Fruit fly (Drosophila melanogaster) Kc167 (cell line): ENCODE measurements around the gene CG2983.

Experiments used
- Myc ChIP-seq: fragments of >200 bp; optimal IDR thresholded peaks from 2 replicates; lab custom pipeline; 2017; ENCODE audit warnings: missing external identifiers
- Sin3A ChIP-seq: fragments of >200 bp; optimal IDR thresholded peaks from 2 replicates; lab custom pipeline; 2018; ENCODE audit warnings: missing external identifiers
- h ChIP-seq: fragments of >200 bp; optimal IDR thresholded peaks from 3 replicates; lab custom pipeline; 2018; ENCODE audit warnings: missing external identifiers
- insv ChIP-seq: fragments of >200 bp; optimal IDR thresholded peaks from 3 replicates; lab custom pipeline; 2018; ENCODE audit warnings: missing external identifiers
- psq ChIP-seq: fragments of >200 bp; optimal IDR thresholded peaks from 2 replicates; lab custom pipeline; 2017; ENCODE audit warnings: missing external identifiers
- ttk ChIP-seq: sonication (Bioruptor generic); optimal IDR thresholded peaks from 2 replicates; lab custom pipeline; 2017; ENCODE audit warnings: missing external identifiers

Gene CG2983

DNA sequence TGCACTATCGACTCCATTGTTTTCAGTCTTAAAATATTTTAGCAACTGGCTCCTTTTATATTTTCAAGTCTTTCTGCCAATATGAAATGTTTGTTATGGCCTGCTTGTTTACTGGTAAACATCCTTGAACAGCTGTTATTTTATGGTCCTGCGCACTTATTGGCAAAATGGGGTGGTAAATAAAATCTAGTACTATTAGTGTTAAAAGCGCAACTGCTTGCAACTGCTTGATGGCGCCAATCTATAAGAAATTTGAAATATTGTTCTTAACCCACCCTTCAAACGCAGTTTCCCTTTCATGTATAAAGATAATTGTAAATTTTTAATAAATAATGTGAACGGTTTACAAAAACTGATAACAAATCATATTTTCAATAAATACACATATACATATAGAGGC is 31.8 kb upstream of the CG2983 start, which contains the start of gene G6P:
G6P (minus strand) TSS at position 88 of the 400 bp plus-strand sequence.
- TF ChIP-seq psq = no peak
- TF ChIP-seq Myc (lab: Kevin White, UChicago) = no peak
- TF ChIP-seq h (lab: Kevin White, UChicago) = no peak
- no peak for TF ChIP-seq ttk
- TF ChIP-seq Sin3A = no peak
- TF ChIP-seq insv (lab: Kevin White, UChicago) = no peak

DNA sequence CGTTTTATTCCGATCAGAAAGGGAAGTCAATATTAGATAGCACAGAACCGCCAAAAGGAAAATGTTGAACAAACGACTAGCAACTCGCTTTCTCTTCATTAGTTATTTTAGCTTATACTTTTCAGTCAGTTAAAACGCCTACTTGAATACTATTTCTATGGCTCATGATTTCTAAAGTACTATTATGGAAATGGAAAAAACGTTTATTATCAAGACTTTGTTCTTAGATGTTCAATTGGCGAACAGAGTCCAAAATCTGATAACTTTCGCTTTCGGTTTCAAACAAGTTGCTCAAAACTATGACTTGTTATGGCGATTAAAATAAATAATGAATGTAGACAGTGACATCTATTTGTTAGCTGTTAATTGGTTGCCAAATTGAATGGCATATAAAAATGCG is 22.0 kb upstream of the CG2983 start, which contains the start of gene CG3123:
CG3123 (minus strand) TSS at position 101 of the 400 bp plus-strand sequence.
- TF ChIP-seq ttk (no peak), psq (no peak), Myc (lab: Kevin White, UChicago) (no peak), Sin3A (no peak), h (lab: Kevin White, UChicago) (no peak), insv (lab: Kevin White, UChicago) (no peak)

DNA sequence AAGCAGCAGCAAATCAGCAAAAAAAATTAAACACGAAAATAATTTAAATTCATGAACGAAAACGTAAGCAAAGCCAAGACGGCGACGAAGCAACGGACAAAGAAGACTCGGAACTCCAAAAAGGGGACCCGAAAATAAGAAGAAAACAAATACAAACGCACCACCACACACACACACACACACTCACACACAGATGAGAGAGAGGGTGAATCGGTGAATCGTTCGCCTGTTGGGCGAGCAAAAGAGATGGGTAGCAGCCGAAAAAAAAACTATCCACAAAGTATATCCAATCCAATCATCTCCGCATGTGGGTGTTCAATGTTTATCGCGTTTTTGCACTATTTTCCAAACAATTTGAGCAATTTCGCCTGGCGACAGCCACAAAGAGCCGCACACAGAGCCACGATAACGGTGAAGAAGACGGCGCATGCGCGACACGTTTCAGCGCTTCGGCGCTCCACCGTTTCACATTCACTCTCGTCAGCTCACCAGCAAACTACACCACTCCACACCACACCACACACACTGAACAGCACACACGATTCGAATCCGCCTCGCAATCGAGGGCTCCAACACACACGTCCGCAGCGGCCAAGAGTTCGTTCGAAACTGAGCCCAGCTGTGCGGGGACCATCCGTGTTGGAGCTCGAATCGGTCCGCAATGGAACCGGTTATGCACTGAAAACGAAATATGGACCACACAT is 17.6 kb upstream of the CG2983 start, which contains the start of gene Duox:
Duox (minus strand) TSS at position 612 of the 704 bp plus-strand sequence.
- TF ChIP-seq h (lab: Kevin White, UChicago) (no peak), insv (lab: Kevin White, UChicago) (no peak), ttk (no peak), Sin3A (no peak), Myc (lab: Kevin White, UChicago) (no peak), psq (no peak)

DNA sequence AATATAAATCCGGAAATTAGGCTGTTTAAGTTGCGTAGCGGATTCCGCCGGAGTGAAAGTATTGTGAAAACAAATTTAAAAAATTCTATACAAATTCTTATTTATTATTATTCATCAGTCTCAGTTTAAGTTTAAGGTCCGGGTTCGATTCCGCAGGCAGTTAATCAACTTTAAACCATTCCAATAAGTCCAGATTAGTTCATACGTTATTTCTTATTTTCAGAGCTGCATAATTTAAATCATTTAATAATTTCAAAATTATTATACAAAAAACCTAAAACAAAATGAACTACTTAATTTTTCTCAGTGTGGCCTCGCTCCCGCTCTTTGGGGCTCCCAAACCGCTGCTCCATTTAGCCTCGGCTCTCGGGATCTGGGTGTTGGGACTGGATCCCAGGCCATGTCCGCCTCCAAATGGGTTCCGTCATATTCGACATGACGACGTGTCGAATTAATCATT is 17.1 kb upstream of the CG2983 start:
- no peak for TF ChIP-seq insv (lab: Kevin White, UChicago)
- no peak for TF ChIP-seq psq
- no peak for TF ChIP-seq h (lab: Kevin White, UChicago)
- TF ChIP-seq Myc (lab: Kevin White, UChicago) = no peak
- TF ChIP-seq ttk = no peak
- no peak for TF ChIP-seq Sin3A

DNA sequence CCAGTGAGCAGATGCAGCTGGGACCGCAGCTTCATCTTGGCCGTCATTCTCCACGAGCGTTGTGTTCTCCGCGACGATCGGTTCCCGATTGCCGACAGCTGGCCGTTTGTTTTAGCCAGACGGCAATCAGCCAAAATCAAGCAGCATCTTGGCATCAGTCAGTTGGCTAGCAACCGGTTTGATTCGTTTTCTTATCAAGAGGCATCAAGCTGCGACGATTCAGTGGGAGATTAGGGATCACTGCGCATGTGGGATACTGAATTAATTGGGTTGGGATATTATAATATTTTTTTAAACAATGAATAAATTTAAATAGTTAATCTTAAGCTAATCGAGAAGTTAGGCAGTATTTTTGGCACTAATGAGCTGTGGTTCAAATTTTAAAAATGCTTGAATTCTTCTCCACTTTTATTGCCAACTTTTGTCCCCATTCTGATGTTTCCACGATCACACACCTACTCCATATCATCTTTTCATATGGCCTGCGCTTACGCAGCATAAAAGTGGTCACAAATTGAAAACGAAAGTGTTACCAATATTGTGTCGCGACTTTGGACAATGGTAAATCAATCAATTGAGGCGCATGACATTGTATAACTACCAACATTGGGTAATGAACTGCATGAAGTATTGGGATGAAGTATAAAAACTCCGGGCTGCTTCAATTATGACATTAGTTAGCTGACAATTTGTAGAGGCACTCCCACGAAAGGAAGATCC is 9.5 kb upstream of the CG2983 start, which contains the start of the genes CG3119 and Cpr23B:
CG3119 (minus strand) TSS at position 92 of the 720 bp plus-strand sequence.
Cpr23B (plus strand) TSS at position 670 of the 720 bp plus-strand sequence.
- TF ChIP-seq h (lab: Kevin White, UChicago) (no peak), Myc (lab: Kevin White, UChicago) (no peak), psq (no peak), insv (lab: Kevin White, UChicago) (no peak)

DNA sequence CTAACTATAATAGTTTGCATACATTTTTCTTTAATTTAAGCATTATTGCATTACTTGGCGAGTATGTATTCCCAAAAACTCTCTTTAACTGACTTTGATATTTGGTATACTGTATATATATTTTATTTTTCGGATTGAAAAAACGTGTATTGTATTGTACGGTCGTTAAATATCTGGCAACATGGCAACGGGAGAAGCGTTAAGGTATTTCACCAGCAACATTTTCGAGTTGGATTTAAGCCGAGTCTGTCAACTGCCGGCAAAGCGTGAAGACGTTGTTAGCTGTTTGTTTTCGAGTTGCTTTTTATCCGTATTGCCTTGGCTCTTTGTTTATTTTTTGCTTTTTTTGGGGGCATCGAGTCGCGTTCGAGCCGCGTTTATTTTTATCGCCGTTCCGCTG is 7.6 kb upstream of the CG2983 start, which contains the start of gene CG2975:
CG2975 (plus strand) TSS at position 275 of the 400 bp plus-strand sequence.
- TF ChIP-seq Sin3A (no peak), insv (lab: Kevin White, UChicago) (no peak), psq (no peak), h (lab: Kevin White, UChicago) (no peak), Myc (lab: Kevin White, UChicago) (no peak), ttk (no peak)

DNA sequence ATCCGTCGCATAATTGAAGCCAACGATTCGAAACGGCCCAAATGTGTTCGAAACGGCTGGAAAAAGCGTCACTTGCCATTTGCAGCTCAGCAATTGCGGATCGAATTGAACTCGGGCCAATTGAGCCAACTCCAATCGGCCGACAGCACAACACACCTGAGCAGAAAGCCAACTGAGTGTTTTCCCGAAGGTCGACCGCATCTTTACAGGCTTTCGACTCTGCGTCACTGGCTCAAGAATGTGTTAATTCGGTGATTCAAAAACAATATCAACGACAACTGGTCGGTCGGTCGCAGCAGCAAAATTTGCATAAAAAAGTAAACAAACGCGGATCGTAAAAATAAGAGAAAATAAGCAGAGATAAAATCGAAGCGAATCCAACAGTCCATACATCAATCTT is 7.1 kb upstream of the CG2983 start:
- TF ChIP-seq Myc (lab: Kevin White, UChicago) (no peak), psq (no peak), Sin3A (no peak), ttk (no peak), insv (lab: Kevin White, UChicago) (no peak), h (lab: Kevin White, UChicago) (no peak)

DNA sequence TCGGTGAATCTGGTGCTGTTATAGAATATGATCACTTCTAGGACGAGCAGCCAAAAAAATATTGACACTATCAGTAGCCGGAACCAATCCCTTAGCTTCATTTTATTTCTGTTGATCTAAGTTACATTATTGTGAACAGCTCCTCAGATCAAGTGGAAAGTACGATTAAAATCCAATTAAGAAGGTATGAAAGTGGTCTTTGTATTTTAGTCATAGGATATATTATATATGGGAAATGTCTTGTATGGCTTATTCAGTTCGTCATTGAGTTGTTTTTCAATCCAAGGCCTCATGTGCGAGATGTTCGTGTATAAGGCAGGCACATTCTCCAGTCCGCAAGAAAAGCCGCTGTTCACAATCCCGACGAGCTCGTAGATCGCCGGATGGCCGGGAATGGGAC is 3.0 kb upstream of the CG2983 start, which contains the start of gene CG18558:
CG18558 (minus strand) TSS at position 101 of the 400 bp plus-strand sequence.
- no peak for TF ChIP-seq h (lab: Kevin White, UChicago)

DNA sequence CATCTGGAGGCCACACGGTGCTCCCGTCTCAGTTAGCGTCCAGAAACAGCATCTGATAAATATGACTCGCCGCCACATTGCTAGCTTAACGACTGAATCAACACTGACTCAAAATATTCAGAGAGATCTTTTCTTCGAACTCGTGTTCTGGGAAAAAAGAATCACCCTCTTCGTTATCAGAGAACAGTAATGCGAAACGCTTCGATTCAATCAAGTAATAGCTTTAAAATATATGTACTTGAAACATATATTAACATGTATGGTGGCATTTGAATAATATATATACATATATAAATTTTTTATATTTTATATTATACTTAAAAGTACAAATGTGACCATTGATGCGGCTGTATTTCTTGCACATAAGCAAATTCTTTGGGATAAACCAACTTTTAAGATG is 1.8 kb upstream of the CG2983 start, which contains the start of gene CG18557:
CG18557 (minus strand) TSS at position 101 of the 400 bp plus-strand sequence.
- TF ChIP-seq ttk (no peak), h (lab: Kevin White, UChicago) (no peak), Myc (lab: Kevin White, UChicago) (no peak), insv (lab: Kevin White, UChicago) (no peak), Sin3A (no peak), psq (no peak)

DNA sequence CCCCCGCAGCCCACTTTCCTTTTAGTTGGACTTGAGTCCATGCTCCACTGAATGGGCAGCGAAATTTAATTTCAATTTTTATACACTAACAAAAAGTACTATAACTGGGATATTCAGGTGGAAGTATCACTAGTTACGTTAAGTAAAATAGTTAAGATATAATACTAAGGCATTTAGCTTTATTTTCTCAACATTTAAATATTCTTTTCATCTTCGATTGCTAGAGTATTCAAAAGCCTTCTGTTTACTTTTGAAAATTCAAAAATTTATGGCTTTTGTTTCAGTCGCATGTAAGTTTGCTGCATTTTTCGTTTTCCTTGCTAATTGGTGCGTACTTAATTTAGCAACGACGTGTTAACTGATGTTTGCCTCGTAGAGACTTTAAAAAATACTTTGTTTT is 4.2 kb downstream of the CG2983 start:
- TF ChIP-seq ttk (no peak), psq (no peak), insv (lab: Kevin White, UChicago) (no peak), h (lab: Kevin White, UChicago) (no peak)

DNA sequence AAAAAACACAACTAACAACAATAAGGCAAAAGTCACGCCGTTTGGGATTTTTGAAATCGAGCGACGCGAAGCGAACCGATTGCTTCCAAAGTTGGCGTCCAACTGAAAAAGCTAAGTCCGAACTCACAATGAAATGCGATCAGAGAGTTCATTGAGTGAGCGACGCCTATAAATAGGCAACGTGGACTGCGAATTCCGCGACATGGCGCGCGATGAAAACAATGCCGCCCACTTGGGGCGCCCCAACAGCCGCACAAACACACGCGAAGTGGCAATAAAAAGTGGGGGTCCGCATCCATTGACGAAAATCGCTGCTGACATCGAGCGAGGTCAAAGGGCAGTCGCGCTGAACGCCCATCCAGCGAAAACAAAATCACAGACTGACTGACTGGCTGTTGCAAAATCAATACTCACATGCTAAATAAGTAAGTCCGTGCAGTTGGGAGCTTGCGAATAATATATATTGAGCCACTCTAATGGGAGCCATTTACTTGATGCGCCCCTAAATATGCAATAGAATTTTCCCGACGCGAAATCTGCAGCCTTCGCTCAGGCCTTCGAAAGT is 7.9 kb downstream of the CG2983 start:
- TF ChIP-seq Myc (lab: Kevin White, UChicago) (no peak), ttk (no peak), Sin3A (no peak), insv (lab: Kevin White, UChicago) (no peak)
